Worm (Caenorhabditis elegans) whole organism, L1 larva: ENCODE measurements around the gene C54G7.1.

Source experiments
- C04F5.9 ChIP-seq: sonication (generic microtip); optimal IDR thresholded peaks from 2 replicates; lab custom pipeline; 2016; ENCODE audit warnings: missing genetic modification characterization, missing compliant biosample characterization
- C16A3.4 ChIP-seq: fragments of 150-350 bp; optimal IDR thresholded peaks from 2 replicates; lab custom pipeline; 2014; ENCODE audit warnings: missing biosample characterization, missing genetic modification characterization
- F16B12.6 ChIP-seq: fragments of 150-350 bp; optimal IDR thresholded peaks from 2 replicates; lab custom pipeline; 2014; ENCODE audit warnings: missing biosample characterization, missing genetic modification characterization
- Y116A8C.19 ChIP-seq: sonication (generic microtip); optimal IDR thresholded peaks from 2 replicates; lab custom pipeline; 2016; ENCODE audit warnings: missing compliant biosample characterization, missing genetic modification characterization, borderline replicate concordance
- aly-2 ChIP-seq: fragments of 150-350 bp; optimal IDR thresholded peaks from 2 replicates; lab custom pipeline; 2014; ENCODE audit warnings: missing biosample characterization, missing genetic modification characterization
- blmp-1 ChIP-seq: fragments of 150-350 bp; optimal IDR thresholded peaks from 2 replicates; lab custom pipeline; 2014; ENCODE audit warnings: missing biosample characterization, missing genetic modification characterization
- ceh-88 ChIP-seq: fragments of 200-800 bp; sonication (Bioruptor generic); IDR thresholded peaks from 2 replicates; pipeline ENCODE4 v1.3.6; 2022; ENCODE audit warnings: missing genetic modification characterization, missing compliant biosample characterization
- ceh-90 ChIP-seq: sonication (generic microtip); optimal IDR thresholded peaks from 2 replicates; lab custom pipeline; 2016; ENCODE audit warnings: missing genetic modification characterization, missing compliant biosample characterization
- dpl-1 ChIP-seq, 3 experiments: fragments of 150-350 bp in 2 of 3; sonication (generic microtip) in 1 of 3; optimal IDR thresholded peaks; 2 replicates each; lab custom pipeline; 2014 to 2017; ENCODE audit warnings: missing biosample characterization in 3 of 3, missing genetic modification characterization in 3 of 3, missing genetic modification reagents in 3 of 3
- efl-1 ChIP-seq, 4 experiments: fragments of 150-350 bp; optimal IDR thresholded peaks in 3 of 4; peaks in 1 of 4; 1 replicate in 1 of 4; 2 replicates in 3 of 4; lab custom pipeline; 2014; ENCODE audit warnings: missing biosample characterization in 2 of 4, missing genetic modification characterization in 2 of 4, missing genetic modification reagents in 2 of 4
- ets-5 ChIP-seq: fragments of 200-800 bp; sonication (Bioruptor generic); IDR thresholded peaks from 2 replicates; pipeline ENCODE4 v1.3.6; 2022; ENCODE audit warnings: missing genetic modification characterization, missing compliant biosample characterization
- fkh-8 ChIP-seq: sonication (generic microtip); optimal IDR thresholded peaks from 2 replicates; lab custom pipeline; 2016; ENCODE audit warnings: mild to moderate bottlenecking, missing genetic modification characterization, missing compliant biosample characterization
- hlh-17 ChIP-seq: fragments of 200-800 bp; sonication (Bioruptor generic); optimal IDR thresholded peaks from 2 replicates; lab custom pipeline; 2018; ENCODE audit warnings: missing genetic modification characterization, mild to moderate bottlenecking, missing compliant biosample characterization, moderate library complexity, borderline replicate concordance
- hlh-4 ChIP-seq: sonication (generic microtip); optimal IDR thresholded peaks from 2 replicates; lab custom pipeline; 2016; ENCODE audit warnings: mild to moderate bottlenecking, missing genetic modification characterization, missing compliant biosample characterization
- isw-1 ChIP-seq: fragments of 200-800 bp; sonication (Bioruptor generic); IDR thresholded peaks from 2 replicates; pipeline ENCODE4 v1.3.6; 2022; ENCODE audit warnings: missing genetic modification characterization, missing compliant biosample characterization
- jun-1 ChIP-seq: fragments of 150-350 bp; optimal IDR thresholded peaks from 2 replicates; lab custom pipeline; 2014; ENCODE audit warnings: missing biosample characterization, missing genetic modification reagents, missing genetic modification characterization
- lin-13 ChIP-seq: fragments of 150-350 bp; optimal IDR thresholded peaks from 2 replicates; lab custom pipeline; 2014; ENCODE audit warnings: missing biosample characterization, missing genetic modification reagents, missing genetic modification characterization
- lin-14 ChIP-seq: fragments of 200-800 bp; sonication (Bioruptor generic); optimal IDR thresholded peaks from 2 replicates; lab custom pipeline; 2018; ENCODE audit warnings: mild to moderate bottlenecking, missing genetic modification characterization, moderate library complexity, missing compliant biosample characterization
- lin-15B ChIP-seq: fragments of 150-350 bp; sonication (generic microtip); optimal IDR thresholded peaks from 3 replicates; lab custom pipeline; 2014; ENCODE audit warnings: missing biosample characterization, missing genetic modification characterization
- lir-3 ChIP-seq: sonication (generic microtip); optimal IDR thresholded peaks from 2 replicates; lab custom pipeline; 2016; ENCODE audit warnings: mild to moderate bottlenecking, missing genetic modification characterization, moderate library complexity, missing compliant biosample characterization; ENCODE audit not compliant: poor library complexity
- nhr-11 ChIP-seq: fragments of 150-350 bp; optimal IDR thresholded peaks from 2 replicates; lab custom pipeline; 2014; ENCODE audit warnings: missing biosample characterization, missing genetic modification characterization
- nhr-19 ChIP-seq: fragments of 200-800 bp; sonication (Bioruptor generic); conservative IDR thresholded peaks from 2 replicates; pipeline ENCODE4 v1.3.6; 2022; ENCODE audit warnings: missing genetic modification characterization, missing compliant biosample characterization
- nhr-20 ChIP-seq: sonication (generic microtip); optimal IDR thresholded peaks from 2 replicates; lab custom pipeline; 2016; ENCODE audit warnings: mild to moderate bottlenecking, missing genetic modification characterization, missing compliant biosample characterization
- nhr-47 ChIP-seq: sonication (generic microtip); optimal IDR thresholded peaks from 2 replicates; lab custom pipeline; 2016; ENCODE audit warnings: mild to moderate bottlenecking, missing genetic modification characterization, moderate library complexity, missing compliant biosample characterization
- nhr-71 ChIP-seq: sonication (generic microtip); optimal IDR thresholded peaks from 2 replicates; lab custom pipeline; 2016; ENCODE audit warnings: mild to moderate bottlenecking, missing genetic modification characterization, moderate library complexity, missing compliant biosample characterization
- nhr-85 ChIP-seq: sonication (generic microtip); peaks from one replicate; lab custom pipeline; 2016; ENCODE audit warnings: missing genetic modification characterization, inconsistent platforms, missing compliant biosample characterization
- nhr-90 ChIP-seq: sonication (generic microtip); optimal IDR thresholded peaks from 2 replicates; lab custom pipeline; 2016; ENCODE audit warnings: mild to moderate bottlenecking, missing genetic modification characterization, missing compliant biosample characterization; ENCODE audit not compliant: poor library complexity
- pag-3 ChIP-seq: sonication (generic microtip); optimal IDR thresholded peaks from 2 replicates; lab custom pipeline; 2017; ENCODE audit warnings: missing genetic modification characterization, mild to moderate bottlenecking, missing compliant biosample characterization, antibody characterized with exemption, borderline replicate concordance; ENCODE audit not compliant: insufficient read depth
- snu-23 ChIP-seq: sonication (generic microtip); optimal IDR thresholded peaks from 2 replicates; lab custom pipeline; 2016; ENCODE audit warnings: missing genetic modification characterization, missing compliant biosample characterization
- sox-4 ChIP-seq: sonication (generic microtip); optimal IDR thresholded peaks from 2 replicates; lab custom pipeline; 2016; ENCODE audit warnings: missing genetic modification characterization, missing compliant biosample characterization
- sptf-1 ChIP-seq: fragments of 150-350 bp; optimal IDR thresholded peaks from 2 replicates; lab custom pipeline; 2014; ENCODE audit warnings: missing biosample characterization, missing genetic modification characterization
- tbx-2 ChIP-seq: sonication (generic microtip); optimal IDR thresholded peaks from 2 replicates; lab custom pipeline; 2016; ENCODE audit warnings: missing genetic modification characterization, missing compliant biosample characterization
- tlp-1 ChIP-seq: fragments of 150-350 bp; optimal IDR thresholded peaks from 2 replicates; lab custom pipeline; 2014; ENCODE audit warnings: missing biosample characterization, missing genetic modification characterization
- xbp-1 ChIP-seq: sonication (generic microtip); optimal IDR thresholded peaks from 2 replicates; lab custom pipeline; 2016; ENCODE audit warnings: missing genetic modification characterization, missing compliant biosample characterization
- zip-4 ChIP-seq: fragments of 200-800 bp; sonication (Bioruptor generic); optimal IDR thresholded peaks from 2 replicates; lab custom pipeline; 2018; ENCODE audit warnings: mild to moderate bottlenecking, missing genetic modification characterization, moderate library complexity, missing compliant biosample characterization
- ztf-11 ChIP-seq, 2 experiments: sonication (generic microtip); optimal IDR thresholded peaks; 2 replicates each; lab custom pipeline; 2016 to 2017; ENCODE audit warnings: missing genetic modification characterization in 2 of 2, missing biosample characterization in 1 of 2, missing compliant biosample characterization in 1 of 2
- ztf-4 ChIP-seq: fragments of 150-350 bp; optimal IDR thresholded peaks from 2 replicates; lab custom pipeline; 2014; ENCODE audit warnings: missing biosample characterization, missing genetic modification characterization

Gene C54G7.1

ce11 chrX:5517844-5518243 is 25.9 kb upstream of the C54G7.1 start:
- no peak for TF ChIP-seq pag-3 (tag; lab: Kevin White, UChicago)
- no peak for TF ChIP-seq tlp-1 (tag; lab: Kevin White, UChicago)
- TF ChIP-seq jun-1 (tag; lab: Kevin White, UChicago): peak; percentile 9
- no peak for TF ChIP-seq aly-2 (tag; lab: Kevin White, UChicago)
- TF ChIP-seq nhr-11 (tag; lab: Kevin White, UChicago): no peak
- peak; percentile 6 for TF ChIP-seq nhr-20 (tag; lab: Kevin White, UChicago)
- no peak for TF ChIP-seq C16A3.4 (tag; lab: Kevin White, UChicago)
- no peak for TF ChIP-seq ztf-4 (tag; lab: Kevin White, UChicago)
- TF ChIP-seq ceh-88 (GFP tag; lab: Robert Waterston, UW): no peak
- no peak for TF ChIP-seq hlh-17 (GFP tag; lab: Kevin White, UChicago)
- TF ChIP-seq ets-5 (GFP tag; lab: Robert Waterston, UW): no peak
- no peak for TF ChIP-seq ztf-11 (tag; optimal IDR thresholded peaks at IDR 0.05; lab: Kevin White, UChicago)
- TF ChIP-seq nhr-85 (tag; lab: Kevin White, UChicago): peak; percentile 81
- TF ChIP-seq F16B12.6 (tag; lab: Kevin White, UChicago): no peak
- TF ChIP-seq lin-15B (tag; lab: Kevin White, UChicago): no peak
- TF ChIP-seq xbp-1 (tag; lab: Kevin White, UChicago): no peak
- TF ChIP-seq zip-4 (GFP tag; lab: Kevin White, UChicago): peak; percentile 24
- TF ChIP-seq isw-1: no peak
- peak; percentile 20 for TF ChIP-seq blmp-1 (tag; lab: Kevin White, UChicago)
- peak; percentile 4 for TF ChIP-seq snu-23
- TF ChIP-seq nhr-90 (tag; lab: Kevin White, UChicago): no peak
- peak in 1 of 3 experiments; percentile 1 for TF ChIP-seq dpl-1 (GFP tag; optimal IDR thresholded peaks at IDR 0.05; lab: Kevin White, UChicago)
- TF ChIP-seq lin-14 (GFP tag; lab: Kevin White, UChicago): peak; percentile 55
- TF ChIP-seq tbx-2: no peak
- no peak for TF ChIP-seq efl-1 (optimal IDR thresholded peaks at IDR 0.05; lab: Kevin White, UChicago)
- peak in 1 of 2 experiments; percentile 2 for TF ChIP-seq efl-1 (GFP tag; optimal IDR thresholded peaks at IDR 0.05 in 1 of 2; lab: Kevin White, UChicago)
- TF ChIP-seq sptf-1 (tag; lab: Kevin White, UChicago): no peak
- TF ChIP-seq hlh-4: no peak
- no peak for TF ChIP-seq Y116A8C.19 (tag; lab: Kevin White, UChicago)
- no peak for TF ChIP-seq ceh-90 (tag; lab: Kevin White, UChicago)
- peak; percentile 28 for TF ChIP-seq fkh-8 (tag; lab: Kevin White, UChicago)
- TF ChIP-seq nhr-71 (tag; lab: Kevin White, UChicago): peak; percentile 17

- TF ChIP-seq efl-1 (optimal IDR thresholded peaks at IDR 0.05; lab: Kevin White, UChicago) (no peak), efl-1 (GFP tag; optimal IDR thresholded peaks at IDR 0.05 in 1 of 2; lab: Kevin White, UChicago) (peak in 1 of 2 experiments; percentile 56), nhr-85 (tag; lab: Kevin White, UChicago) (peak; percentile 32), C04F5.9 (tag; lab: Kevin White, UChicago) (no peak), lin-13 (GFP tag; lab: Kevin White, UChicago) (no peak)
Measured at ce11 chrX:5518352-5518751, 25.4 kb upstream of the C54G7.1 start.

ce11 chrX:5519567-5519966 is 24.2 kb upstream of the C54G7.1 start:
- no peak for TF ChIP-seq zip-4 (GFP tag; lab: Kevin White, UChicago)
- no peak for TF ChIP-seq nhr-19 (GFP tag; lab: Robert Waterston, UW)
- TF ChIP-seq lin-14 (GFP tag; lab: Kevin White, UChicago): peak; percentile 60
- peak; percentile 7 for TF ChIP-seq nhr-47 (tag; lab: Kevin White, UChicago)
- TF ChIP-seq efl-1 (optimal IDR thresholded peaks at IDR 0.05; lab: Kevin White, UChicago): no peak
- TF ChIP-seq efl-1 (GFP tag; optimal IDR thresholded peaks at IDR 0.05 in 1 of 2; lab: Kevin White, UChicago): peak in 1 of 2 experiments; percentile 11
- no peak for TF ChIP-seq sox-4
- peak; percentile 1 for TF ChIP-seq lir-3 (tag; lab: Kevin White, UChicago)
- TF ChIP-seq nhr-71 (tag; lab: Kevin White, UChicago): peak; percentile 37
